Fruit fly (Drosophila melanogaster) whole organism, embryonic: ENCODE results near the gene Helz.
A peak's percentile ranks its signal among the peaks of the same experiment; 100 is the strongest.

Source experiments
- CG10274 ChIP-seq: fragments of 200-800 bp; sonication (Bioruptor generic); optimal IDR thresholded peaks from 3 replicates; lab custom pipeline; 2017; ENCODE audit warnings: missing biosample characterization, mild to moderate bottlenecking, missing genetic modification characterization
- CG11398 ChIP-seq: fragments of 200-800 bp; sonication (Bioruptor generic); optimal IDR thresholded peaks from 2 replicates; lab custom pipeline; 2016; ENCODE audit warnings: missing biosample characterization, missing genetic modification characterization
- CG12744 ChIP-seq: fragments of 200-800 bp; sonication (Bioruptor generic); optimal IDR thresholded peaks from 2 replicates; lab custom pipeline; 2016; ENCODE audit warnings: missing biosample characterization, missing genetic modification characterization
- CG13424 ChIP-seq: fragments of 200-800 bp; sonication (Bioruptor generic); optimal IDR thresholded peaks from 2 replicates; lab custom pipeline; 2019; ENCODE audit warnings: missing biosample characterization, mild to moderate bottlenecking, missing genetic modification characterization, moderate library complexity
- CG14667 ChIP-seq: fragments of 200-800 bp; sonication (Bioruptor generic); IDR thresholded peaks from 2 replicates; pipeline ENCODE4 v1.3.6; 2022; ENCODE audit warnings: missing biosample characterization, missing genetic modification characterization
- CG14860 ChIP-seq: fragments of 200-800 bp; sonication (Bioruptor generic); IDR thresholded peaks from 3 replicates; pipeline ENCODE4 v1.3.6; 2022; ENCODE audit warnings: missing biosample characterization, missing genetic modification characterization; ENCODE audit not compliant: partially characterized antibody
- CG14965 ChIP-seq: fragments of 200-800 bp; sonication (Bioruptor generic); optimal IDR thresholded peaks from 2 replicates; lab custom pipeline; 2016; ENCODE audit warnings: missing biosample characterization, missing genetic modification characterization, borderline replicate concordance
- CG15696 ChIP-seq: fragments of 200-800 bp; sonication (Bioruptor generic); optimal IDR thresholded peaks from 2 replicates; lab custom pipeline; 2019; ENCODE audit warnings: missing biosample characterization, mild to moderate bottlenecking, missing genetic modification characterization, moderate library complexity
- CG16813 ChIP-seq: fragments of 200-800 bp; sonication (Bioruptor generic); IDR thresholded peaks from 3 replicates; pipeline ENCODE4 v1.3.6; 2022; ENCODE audit warnings: missing biosample characterization, missing genetic modification characterization; ENCODE audit not compliant: partially characterized antibody
- CG2116 ChIP-seq: fragments of 200-800 bp; sonication (Bioruptor generic); optimal IDR thresholded peaks from 3 replicates; lab custom pipeline; 2018; ENCODE audit warnings: missing biosample characterization, mild to moderate bottlenecking, missing genetic modification characterization
- CG2199 ChIP-seq: fragments of 200-800 bp; sonication (Bioruptor generic); IDR thresholded peaks from 3 replicates; pipeline ENCODE4 v1.3.6; 2022; ENCODE audit warnings: missing biosample characterization, missing genetic modification characterization
- CG2678 ChIP-seq: fragments of 200-800 bp; sonication (Bioruptor generic); optimal IDR thresholded peaks from 3 replicates; lab custom pipeline; 2019; ENCODE audit warnings: missing biosample characterization, mild to moderate bottlenecking, missing genetic modification characterization, moderate library complexity
- CG2889 ChIP-seq: fragments of 200-800 bp; sonication (Bioruptor generic); IDR thresholded peaks from 3 replicates; pipeline ENCODE4 v1.3.6; 2022; ENCODE audit warnings: missing biosample characterization, missing genetic modification characterization
- CG3163 ChIP-seq: fragments of 200-800 bp; sonication (Bioruptor generic); optimal IDR thresholded peaks from 3 replicates; lab custom pipeline; 2016; ENCODE audit warnings: missing biosample characterization, missing genetic modification characterization
- CG3838 ChIP-seq: fragments of 200-800 bp; sonication (Bioruptor generic); optimal IDR thresholded peaks from 3 replicates; lab custom pipeline; 2016; ENCODE audit warnings: missing biosample characterization, missing genetic modification characterization
- CG42726 ChIP-seq: fragments of 200-800 bp; sonication (Bioruptor generic); IDR thresholded peaks from 2 replicates; pipeline ENCODE4 v1.3.6; 2022; ENCODE audit warnings: missing biosample characterization, missing genetic modification characterization; ENCODE audit not compliant: partially characterized antibody
- CG6683 ChIP-seq: fragments of 200-800 bp; sonication (Bioruptor generic); optimal IDR thresholded peaks from 2 replicates; lab custom pipeline; 2017; ENCODE audit warnings: missing biosample characterization, mild to moderate bottlenecking, missing genetic modification characterization, missing genetic modification reagents
- CG8290 ChIP-seq, 3 experiments: fragments of 200-800 bp; sonication (Bioruptor generic); optimal IDR thresholded peaks; 2 replicates each; lab custom pipeline; 2016 to 2019; ENCODE audit warnings: missing biosample characterization in 3 of 3, missing genetic modification characterization in 3 of 3, mild to moderate bottlenecking in 2 of 3, moderate library complexity in 1 of 3
- CG8359 ChIP-seq: fragments of 200-800 bp; sonication (Bioruptor generic); optimal IDR thresholded peaks from 2 replicates; lab custom pipeline; 2017; ENCODE audit warnings: missing biosample characterization, mild to moderate bottlenecking, missing genetic modification characterization, borderline replicate concordance
- CTCF ChIP-seq: fragments of 200-800 bp; sonication (Bioruptor generic); optimal IDR thresholded peaks from 2 replicates; lab custom pipeline; 2017; ENCODE audit warnings: missing biosample characterization, mild to moderate bottlenecking, missing genetic modification characterization, moderate library complexity
- Dad ChIP-seq: fragments of 200-800 bp; sonication (Bioruptor generic); optimal IDR thresholded peaks from 3 replicates; lab custom pipeline; 2016; ENCODE audit warnings: missing biosample characterization, missing genetic modification characterization
- Gug ChIP-seq: fragments of 200-800 bp; sonication (Bioruptor generic); IDR thresholded peaks from 4 replicates; pipeline ENCODE4 v1.3.6; 2022; ENCODE audit warnings: missing biosample characterization, missing genetic modification characterization
- Ptx1 ChIP-seq: fragments of 200-800 bp; sonication (Bioruptor generic); IDR thresholded peaks from 2 replicates; pipeline ENCODE4 v1.3.6; 2022; ENCODE audit warnings: missing biosample characterization, missing genetic modification characterization
- Ravus ChIP-seq: fragments of 200-800 bp; sonication (Bioruptor generic); IDR thresholded peaks from 2 replicates; pipeline ENCODE4 v1.3.6; 2022; ENCODE audit warnings: missing biosample characterization, missing genetic modification characterization
- Usf ChIP-seq: fragments of 200-800 bp; sonication (Bioruptor generic); optimal IDR thresholded peaks from 2 replicates; lab custom pipeline; 2017; ENCODE audit warnings: missing genotype, missing biosample characterization, missing genetic modification characterization
- YL-1 ChIP-seq: fragments of 200-800 bp; sonication (Bioruptor generic); optimal IDR thresholded peaks from 3 replicates; lab custom pipeline; 2017; ENCODE audit warnings: missing biosample characterization, mild to moderate bottlenecking, missing genetic modification characterization
- ac ChIP-seq: fragments of 200-800 bp; sonication (Bioruptor generic); optimal IDR thresholded peaks from 3 replicates; lab custom pipeline; 2017; ENCODE audit warnings: missing biosample characterization, mild to moderate bottlenecking, missing genetic modification characterization
- al ChIP-seq: fragments of 200-800 bp; sonication (Bioruptor generic); IDR thresholded peaks from 2 replicates; pipeline ENCODE4 v1.3.6; 2022; ENCODE audit warnings: missing biosample characterization, missing genetic modification characterization
- amos ChIP-seq: fragments of 200-800 bp; sonication (Bioruptor generic); IDR thresholded peaks from 2 replicates; pipeline ENCODE4 v1.3.6; 2022; ENCODE audit warnings: missing biosample characterization, missing genetic modification characterization; ENCODE audit not compliant: partially characterized antibody
- ap ChIP-seq: fragments of 200-800 bp; sonication (Bioruptor generic); IDR thresholded peaks from 2 replicates; pipeline ENCODE4 v1.3.6; 2022; ENCODE audit warnings: missing biosample characterization, missing genetic modification characterization
- bowl ChIP-seq: fragments of 200-800 bp; sonication (Bioruptor generic); IDR thresholded peaks from 2 replicates; pipeline ENCODE4 v1.3.6; 2022; ENCODE audit warnings: missing biosample characterization, missing genetic modification characterization
- chm ChIP-seq: fragments of 200-800 bp; sonication (Bioruptor generic); IDR thresholded peaks from 2 replicates; pipeline ENCODE4 v1.3.6; 2022; ENCODE audit warnings: missing biosample characterization, missing genetic modification characterization
- dimm ChIP-seq: fragments of 200-800 bp; sonication (Bioruptor generic); IDR thresholded peaks from 2 replicates; pipeline ENCODE4 v1.3.6; 2022; ENCODE audit warnings: missing biosample characterization, missing genetic modification characterization
- en ChIP-seq: fragments of 200-800 bp; sonication (Bioruptor generic); optimal IDR thresholded peaks from 2 replicates; lab custom pipeline; 2016; ENCODE audit warnings: missing biosample characterization, missing genetic modification characterization
- eve ChIP-seq, 2 experiments: fragments of >200 bp; optimal IDR thresholded peaks; 2 replicates each; lab custom pipeline; 2017; ENCODE audit warnings: missing biosample characterization in 2 of 2, missing genetic modification characterization in 2 of 2
- ewg ChIP-seq: fragments of 200-800 bp; sonication (Bioruptor generic); optimal IDR thresholded peaks from 3 replicates; lab custom pipeline; 2017; ENCODE audit warnings: mild to moderate bottlenecking, missing biosample characterization, missing genetic modification reagents, missing genetic modification characterization
- maf-S ChIP-seq: fragments of 200-800 bp; sonication (Bioruptor generic); optimal IDR thresholded peaks from 2 replicates; lab custom pipeline; 2016; ENCODE audit warnings: missing biosample characterization, missing genetic modification characterization
- mirr ChIP-seq: fragments of 200-800 bp; sonication (Bioruptor generic); optimal IDR thresholded peaks from 3 replicates; lab custom pipeline; 2018; ENCODE audit warnings: missing biosample characterization, mild to moderate bottlenecking, missing genetic modification characterization
- org-1 ChIP-seq: fragments of 200-800 bp; sonication (Bioruptor generic); optimal IDR thresholded peaks from 2 replicates; lab custom pipeline; 2017; ENCODE audit warnings: missing biosample characterization, missing genetic modification characterization
- peb ChIP-seq: fragments of 200-800 bp; sonication (Bioruptor generic); IDR thresholded peaks from 2 replicates; pipeline ENCODE4 v1.3.6; 2022; ENCODE audit warnings: missing biosample characterization, missing genetic modification characterization
- pfk ChIP-seq: fragments of 200-800 bp; sonication (Bioruptor generic); optimal IDR thresholded peaks from 2 replicates; lab custom pipeline; 2018; ENCODE audit warnings: missing biosample characterization, mild to moderate bottlenecking, missing genetic modification characterization, moderate library complexity
- sc ChIP-seq, 3 experiments: fragments of >200 bp in 2 of 3; fragments of 200-800 bp in 1 of 3; sonication (Bioruptor generic) in 1 of 3; optimal IDR thresholded peaks; 2 replicates in 2 of 3; 3 replicates in 1 of 3; lab custom pipeline; 2017; ENCODE audit warnings: mild to moderate bottlenecking in 1 of 3, missing biosample characterization in 1 of 3, missing genetic modification characterization in 1 of 3, missing genetic modification reagents in 1 of 3
- ttk ChIP-seq: fragments of 200-800 bp; sonication (Bioruptor generic); IDR thresholded peaks from 2 replicates; pipeline ENCODE4 v2.1.2; 2022; ENCODE audit warnings: missing biosample characterization, missing genetic modification characterization
- unc-4 ChIP-seq: fragments of 200-800 bp; sonication (Bioruptor generic); IDR thresholded peaks from 2 replicates; pipeline ENCODE4 v1.3.6; 2022; ENCODE audit warnings: missing biosample characterization, missing genetic modification characterization; ENCODE audit not compliant: partially characterized antibody

Helz gene

DNA sequence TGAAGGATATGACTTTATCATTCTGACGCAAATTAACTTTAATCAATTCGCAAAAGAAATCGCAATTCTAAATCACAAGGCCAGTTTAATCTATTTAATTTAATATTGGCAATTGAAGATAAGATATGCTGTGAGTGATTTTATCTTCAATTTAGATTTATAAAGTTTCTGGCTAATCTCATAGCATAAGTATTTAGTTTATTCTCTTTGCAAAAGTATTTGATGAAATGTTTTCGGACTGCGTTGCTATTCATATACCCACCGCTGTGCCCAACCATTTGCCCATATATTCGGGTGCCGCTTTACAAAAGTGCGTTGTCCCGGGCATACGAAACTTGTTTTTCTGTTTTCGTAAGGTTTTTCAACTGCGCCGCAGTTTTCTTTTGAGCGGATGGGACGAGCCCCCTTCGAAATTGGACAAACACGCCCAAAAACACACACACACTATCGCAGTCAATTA lies 4.8 kb upstream of the Helz start (continued):
- TF ChIP-seq maf-S (GFP tag; lab: Kevin White, UChicago), result peak; percentile 89
- TF ChIP-seq ap, result peak; percentile 83
- peak; percentile 91 for TF ChIP-seq CG3838
- peak; percentile 92 for TF ChIP-seq CG8359 (GFP tag; lab: Kevin White, UChicago)
- peak; percentile 93 for TF ChIP-seq CG6683 (GFP tag; lab: Kevin White, UChicago)
- TF ChIP-seq en, result peak; percentile 86
- TF ChIP-seq CG16813 (GFP tag; lab: Robert Waterston, UW), result no peak
- peak; percentile 90 for TF ChIP-seq mirr (GFP tag; lab: Kevin White, UChicago)
- TF ChIP-seq CG2116 (GFP tag; lab: Kevin White, UChicago), result peak; percentile 80
- peak; percentile 78 for TF ChIP-seq peb (GFP tag; lab: Robert Waterston, UW)
- peak; percentile 67; the same call in 1 of the 2 replicates for TF ChIP-seq bowl (GFP tag; lab: Robert Waterston, UW)
- TF ChIP-seq ac (GFP tag; lab: Kevin White, UChicago), result peak; percentile 92
- peak; percentile 98 for TF ChIP-seq CG13424 (tag; lab: Kevin White, UChicago)
- TF ChIP-seq CG2889 (GFP tag; lab: Robert Waterston, UW), result peak; percentile 78; the same call in 2 of the 3 replicates
- TF ChIP-seq org-1 (GFP tag; lab: Kevin White, UChicago), result peak; percentile 97
- TF ChIP-seq ewg (GFP tag; lab: Kevin White, UChicago), result peak; percentile 89
- TF ChIP-seq CG11398 (GFP tag; lab: Kevin White, UChicago), result peak; percentile 89
- TF ChIP-seq CG42726, result no peak
- TF ChIP-seq CG10274 (GFP tag; lab: Kevin White, UChicago), result peak; percentile 92
- peak; percentile 76 for TF ChIP-seq CG3163 (GFP tag; lab: Kevin White, UChicago)
- TF ChIP-seq unc-4, result no peak
- TF ChIP-seq CG8290 (GFP tag; optimal IDR thresholded peaks at IDR 0.05; lab: Kevin White, UChicago), result peak; percentile 95
- TF ChIP-seq CG8290 (tag; optimal IDR thresholded peaks at IDR 0.05; lab: Kevin White, UChicago), result peak; percentile 74 to 91
- no peak for TF ChIP-seq sc (optimal IDR thresholded peaks at IDR 0.05; lab: Kevin White, UChicago)
- TF ChIP-seq sc (GFP tag; optimal IDR thresholded peaks at IDR 0.05; lab: Kevin White, UChicago), result peak; percentile 97
- peak; percentile 91 for TF ChIP-seq al (GFP tag; lab: Robert Waterston, UW)
- TF ChIP-seq pfk (GFP tag; lab: Kevin White, UChicago), result peak; percentile 35
- peak; percentile 70 for TF ChIP-seq CG14965 (GFP tag; lab: Kevin White, UChicago)
- TF ChIP-seq CG14667 (GFP tag; lab: Robert Waterston, UW), result peak; percentile 79
- TF ChIP-seq ttk (GFP tag; lab: Robert Waterston, UW), result peak; percentile 76
- TF ChIP-seq Gug (GFP tag; lab: Robert Waterston, UW), result peak; percentile 75
- peak in 1 of 2 experiments; percentile 22 for TF ChIP-seq eve (GFP tag; optimal IDR thresholded peaks at IDR 0.05; lab: Kevin White, UChicago)
- TF ChIP-seq Usf (GFP tag; lab: Kevin White, UChicago), result peak; percentile 94
- peak; percentile 99 for TF ChIP-seq CG2678 (tag; lab: Kevin White, UChicago)
- TF ChIP-seq Ptx1 (GFP tag; lab: Robert Waterston, UW), result peak; percentile 93
- TF ChIP-seq CG12744 (GFP tag; lab: Kevin White, UChicago), result peak; percentile 94
- TF ChIP-seq chm, result peak; percentile 89
- no peak for TF ChIP-seq amos
- peak; percentile 87 for TF ChIP-seq Dad (GFP tag; lab: Kevin White, UChicago)
- TF ChIP-seq CG14860 (GFP tag; lab: Robert Waterston, UW), result no peak
- TF ChIP-seq Ravus, result peak; percentile 81
- peak; percentile 95 for TF ChIP-seq YL-1 (GFP tag; lab: Kevin White, UChicago)
- peak; percentile 78; the same call in 2 of the 3 replicates for TF ChIP-seq CG2199
- TF ChIP-seq CG15696, result peak; percentile 95
- peak; percentile 72 for TF ChIP-seq CTCF (GFP tag; lab: Kevin White, UChicago)
- peak; percentile 64 for TF ChIP-seq dimm (GFP tag; lab: Robert Waterston, UW)
